Worm (Caenorhabditis elegans) whole organism, L2 larva: ENCODE data around the gene Y75B8A.63.
A peak's percentile ranks its signal among the peaks of the same experiment; 100 is the strongest.

Experiments
- C34F6.9 ChIP-seq: fragments of 150-350 bp; optimal IDR thresholded peaks from 2 replicates; lab custom pipeline; 2014; ENCODE audit warnings: missing biosample characterization, missing genetic modification characterization
- F13H6.1 ChIP-seq: sonication (generic microtip); optimal IDR thresholded peaks from 2 replicates; lab custom pipeline; 2016; ENCODE audit warnings: missing genetic modification characterization, missing compliant biosample characterization
- R02D3.7 ChIP-seq: fragments of 150-350 bp; optimal IDR thresholded peaks from 2 replicates; lab custom pipeline; 2014; ENCODE audit warnings: missing biosample characterization, missing genetic modification characterization
- Y55F3AM.14 ChIP-seq: fragments of 200-800 bp; sonication (Bioruptor generic); optimal IDR thresholded peaks from 2 replicates; lab custom pipeline; 2018; ENCODE audit warnings: mild to moderate bottlenecking, missing genetic modification characterization, missing compliant biosample characterization
- ZK546.5 ChIP-seq: sonication (generic microtip); optimal IDR thresholded peaks from 2 replicates; lab custom pipeline; 2017; ENCODE audit warnings: missing biosample characterization, missing genetic modification characterization
- alr-1 ChIP-seq: fragments of 150-350 bp; optimal IDR thresholded peaks from 2 replicates; lab custom pipeline; 2014; ENCODE audit warnings: missing biosample characterization, missing genetic modification characterization
- aly-2 ChIP-seq: fragments of 150-350 bp; optimal IDR thresholded peaks from 2 replicates; lab custom pipeline; 2014; ENCODE audit warnings: missing biosample characterization, missing genetic modification characterization
- ama-1 ChIP-seq: fragments of 150-350 bp; optimal IDR thresholded peaks from 2 replicates; lab custom pipeline; 2018; ENCODE audit warnings: inconsistent platforms
- blmp-1 ChIP-seq: sonication (generic microtip); optimal IDR thresholded peaks from 2 replicates; lab custom pipeline; 2017; ENCODE audit warnings: missing genetic modification characterization, mild to moderate bottlenecking, missing compliant biosample characterization, antibody characterized with exemption, moderate library complexity; ENCODE audit not compliant: insufficient read depth
- ceh-16 ChIP-seq: fragments of 150-350 bp; optimal IDR thresholded peaks from 2 replicates; lab custom pipeline; 2014; ENCODE audit warnings: missing biosample characterization, missing genetic modification characterization
- crh-2 ChIP-seq: sonication (generic microtip); optimal IDR thresholded peaks from 2 replicates; lab custom pipeline; 2017; ENCODE audit warnings: missing biosample characterization, missing genetic modification characterization
- dmd-4 ChIP-seq: sonication (generic microtip); optimal IDR thresholded peaks from 2 replicates; lab custom pipeline; 2017; ENCODE audit warnings: missing biosample characterization, missing genetic modification characterization
- egl-27 ChIP-seq: sonication (generic microtip); optimal IDR thresholded peaks from 3 replicates; lab custom pipeline; 2017; ENCODE audit warnings: missing biosample characterization, missing genetic modification reagents, missing genetic modification characterization
- elt-3 ChIP-seq: sonication (generic microtip); optimal IDR thresholded peaks from 2 replicates; lab custom pipeline; 2017; ENCODE audit warnings: missing biosample characterization, missing genetic modification characterization
- fos-1 ChIP-seq: fragments of 150-350 bp; optimal IDR thresholded peaks from 2 replicates; lab custom pipeline; 2014; ENCODE audit warnings: missing biosample characterization, missing genetic modification characterization
- gmeb-1 ChIP-seq: fragments of 150-350 bp; optimal IDR thresholded peaks from 2 replicates; lab custom pipeline; 2014; ENCODE audit warnings: missing biosample characterization, missing genetic modification characterization
- lin-11 ChIP-seq: fragments of 150-350 bp; sonication (generic microtip); optimal IDR thresholded peaks from 2 replicates; lab custom pipeline; 2014; ENCODE audit warnings: missing biosample characterization, missing genetic modification characterization, inconsistent platforms, mixed read lengths
- lin-39 ChIP-seq: fragments of 150-350 bp; optimal IDR thresholded peaks from 2 replicates; lab custom pipeline; 2014; ENCODE audit warnings: missing biosample characterization, missing genetic modification reagents, missing genetic modification characterization
- lsy-2 ChIP-seq, 2 experiments: fragments of 150-350 bp in 1 of 2; sonication (generic microtip) in 1 of 2; optimal IDR thresholded peaks; 2 replicates each; lab custom pipeline; 2014 to 2017; ENCODE audit warnings: missing biosample characterization in 2 of 2, missing genetic modification characterization in 2 of 2
- mab-5 ChIP-seq: fragments of 150-350 bp; optimal IDR thresholded peaks from 2 replicates; lab custom pipeline; 2014; ENCODE audit warnings: missing biosample characterization, missing genetic modification characterization
- mbf-1 ChIP-seq: sonication (generic microtip); optimal IDR thresholded peaks from 2 replicates; lab custom pipeline; 2017; ENCODE audit warnings: missing biosample characterization, missing genetic modification characterization
- mdl-1 ChIP-seq, 2 experiments: fragments of 150-350 bp in 1 of 2; sonication (generic microtip) in 1 of 2; optimal IDR thresholded peaks; 2 replicates each; lab custom pipeline; 2017; ENCODE audit warnings: missing biosample characterization in 2 of 2, missing genetic modification characterization in 2 of 2
- nhr-10 ChIP-seq: sonication (generic microtip); optimal IDR thresholded peaks from 2 replicates; lab custom pipeline; 2017; ENCODE audit warnings: missing biosample characterization, missing genetic modification characterization
- nhr-11 ChIP-seq: fragments of 150-350 bp; optimal IDR thresholded peaks from 2 replicates; lab custom pipeline; 2014; ENCODE audit warnings: missing biosample characterization, missing genetic modification characterization
- nhr-12 ChIP-seq: fragments of 150-350 bp; optimal IDR thresholded peaks from 2 replicates; lab custom pipeline; 2014; ENCODE audit warnings: missing biosample characterization, missing genetic modification characterization
- nhr-129 ChIP-seq: fragments of 150-350 bp; optimal IDR thresholded peaks from 2 replicates; lab custom pipeline; 2014; ENCODE audit warnings: missing biosample characterization, missing genetic modification characterization
- nhr-23 ChIP-seq: fragments of 150-350 bp; optimal IDR thresholded peaks from 2 replicates; lab custom pipeline; 2014; ENCODE audit warnings: missing biosample characterization, missing genetic modification reagents, missing genetic modification characterization
- nhr-237 ChIP-seq: fragments of 150-350 bp; optimal IDR thresholded peaks from 2 replicates; lab custom pipeline; 2014; ENCODE audit warnings: missing biosample characterization, missing genetic modification characterization
- nhr-25 ChIP-seq: fragments of 150-350 bp; sonication (generic microtip); optimal IDR thresholded peaks from 3 replicates; lab custom pipeline; 2014; ENCODE audit warnings: missing biosample characterization, missing genetic modification characterization
- nhr-77 ChIP-seq: fragments of 150-350 bp; optimal IDR thresholded peaks from 2 replicates; lab custom pipeline; 2014; ENCODE audit warnings: missing biosample characterization, missing genetic modification characterization
- peb-1 ChIP-seq: fragments of 150-350 bp; optimal IDR thresholded peaks from 2 replicates; lab custom pipeline; 2014; ENCODE audit warnings: missing biosample characterization, missing genetic modification characterization
- sem-4 ChIP-seq: fragments of 150-350 bp; optimal IDR thresholded peaks from 2 replicates; lab custom pipeline; 2014; ENCODE audit warnings: missing biosample characterization, missing genetic modification reagents, missing genetic modification characterization
- skn-1 ChIP-seq: sonication (generic microtip); optimal IDR thresholded peaks from 2 replicates; lab custom pipeline; 2017; ENCODE audit warnings: missing biosample characterization, missing genetic modification characterization
- sma-3 ChIP-seq: sonication (generic microtip); optimal IDR thresholded peaks from 2 replicates; lab custom pipeline; 2016; ENCODE audit warnings: missing genetic modification reagents, missing genetic modification characterization, missing compliant biosample characterization
- sma-9 ChIP-seq, 2 experiments: fragments of 150-350 bp in 1 of 2; sonication (generic microtip) in 1 of 2; optimal IDR thresholded peaks; 2 replicates each; lab custom pipeline; 2014 to 2016; ENCODE audit warnings: missing genetic modification characterization in 2 of 2, mild to moderate bottlenecking in 1 of 2, missing biosample characterization in 1 of 2, missing compliant biosample characterization in 1 of 2, missing genetic modification reagents in 1 of 2, moderate library complexity in 1 of 2
- unc-39 ChIP-seq: fragments of 150-350 bp; optimal IDR thresholded peaks from 2 replicates; lab custom pipeline; 2014; ENCODE audit warnings: missing biosample characterization, missing genetic modification characterization
- unc-62 ChIP-seq: fragments of 150-350 bp; optimal IDR thresholded peaks from 2 replicates; lab custom pipeline; 2014; ENCODE audit warnings: missing biosample characterization, missing genetic modification reagents, missing genetic modification characterization
- ztf-1 ChIP-seq: fragments of 200-800 bp; sonication (Bioruptor generic); conservative IDR thresholded peaks from 2 replicates; pipeline ENCODE4 v1.3.6; 2022; ENCODE audit warnings: missing genetic modification characterization, missing compliant biosample characterization
- ztf-11 ChIP-seq: sonication (generic microtip); optimal IDR thresholded peaks from 2 replicates; lab custom pipeline; 2017; ENCODE audit warnings: missing biosample characterization, missing genetic modification characterization

Gene Y75B8A.63

ce11 chrIII:12307475-12307874 lies 20.3 kb upstream of the Y75B8A.63 start, which contains the start of gene pqn-92:
Gene pqn-92 (plus strand): TSS chrIII:12307781.
- TF ChIP-seq nhr-11 (tag; lab: Kevin White, UChicago): no peak
- peak; percentile 95 for TF ChIP-seq fos-1 (tag; lab: Kevin White, UChicago)
- TF ChIP-seq egl-27: no peak

- TF ChIP-seq Y55F3AM.14 (GFP tag; lab: Kevin White, UChicago): no peak
- TF ChIP-seq ztf-1: no peak
- TF ChIP-seq ztf-11: no peak
- no peak for TF ChIP-seq F13H6.1 (tag; lab: Kevin White, UChicago)
- TF ChIP-seq fos-1 (tag; lab: Kevin White, UChicago): no peak
- TF ChIP-seq nhr-25: no peak
- no peak for TF ChIP-seq mdl-1 (tag; optimal IDR thresholded peaks at IDR 0.05; lab: Kevin White, UChicago)
- no peak for TF ChIP-seq nhr-12 (tag; lab: Kevin White, UChicago)
- TF ChIP-seq mbf-1 (tag; lab: Kevin White, UChicago): no peak
These were observed 14.9 kb upstream of the Y75B8A.63 start, which contains the start of gene Y75B8A.39 for ce11 chrIII:12312886-12313285. Gene Y75B8A.39 (plus strand): TSS chrIII:12313186.

DNA sequence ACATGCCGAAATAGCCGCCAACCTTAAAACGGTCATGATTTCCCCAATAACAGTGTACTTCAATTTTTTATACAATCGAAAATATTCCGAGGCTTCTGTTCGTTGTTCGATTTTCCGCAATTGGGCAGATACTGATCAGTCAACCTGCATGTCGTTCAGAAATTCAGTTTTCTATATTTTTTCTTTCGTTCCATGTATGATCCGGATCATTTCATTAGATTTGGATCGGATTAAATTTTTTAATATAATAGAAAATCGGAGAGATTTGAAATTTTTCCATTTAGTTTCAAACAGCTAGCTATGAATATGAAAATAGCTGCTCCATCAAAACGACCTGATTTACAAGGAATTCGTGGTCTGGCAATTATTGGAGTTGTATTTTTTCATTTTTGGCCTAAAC lies 12.6 kb upstream of the Y75B8A.63 start, which contains the start of gene Y75B8A.37:
TSS of gene Y75B8A.37 (plus strand) at position 301 of the 400 bp plus-strand sequence.
- no peak for TF ChIP-seq nhr-237 (tag; lab: Kevin White, UChicago)
- TF ChIP-seq nhr-23 (tag; lab: Kevin White, UChicago): no peak
- no peak for TF ChIP-seq ama-1 (lab: Kevin White, UChicago)
- TF ChIP-seq elt-3 (tag; lab: Kevin White, UChicago): no peak
- no peak for TF ChIP-seq ZK546.5
- no peak for TF ChIP-seq R02D3.7
- TF ChIP-seq nhr-77: no peak
- TF ChIP-seq alr-1 (tag; lab: Kevin White, UChicago): no peak
- no peak for TF ChIP-seq sem-4
- TF ChIP-seq skn-1 (tag; lab: Kevin White, UChicago): no peak
- no peak for TF ChIP-seq C34F6.9 (tag; lab: Kevin White, UChicago)
- no peak for TF ChIP-seq sma-3 (GFP tag; lab: Kevin White, UChicago)
- TF ChIP-seq ceh-16: no peak
- TF ChIP-seq peb-1 (tag; lab: Kevin White, UChicago): no peak
- no peak for TF ChIP-seq lin-11 (tag; lab: Kevin White, UChicago)
- TF ChIP-seq unc-62 (GFP tag; lab: Kevin White, UChicago): no peak

DNA sequence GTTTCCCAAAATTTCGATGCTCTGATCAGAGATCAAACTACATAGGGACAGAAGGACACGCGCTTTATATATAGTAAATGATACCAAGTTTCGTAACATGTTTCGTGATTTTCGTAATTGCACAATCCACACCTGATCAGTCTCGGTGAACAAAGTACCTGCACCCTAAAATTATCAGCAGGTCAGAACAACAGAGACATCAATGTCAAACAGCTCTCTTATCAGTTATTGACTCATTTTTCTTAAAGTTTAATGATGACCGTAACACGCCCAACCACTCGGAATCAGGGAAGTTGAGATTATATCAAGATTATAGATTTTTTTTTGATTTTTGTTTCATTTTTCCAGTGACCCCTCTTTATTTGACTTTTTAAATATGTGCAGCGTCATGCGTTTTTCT lies 10.3 kb upstream of the Y75B8A.63 start:
- peak; percentile 99 for TF ChIP-seq fos-1 (tag; lab: Kevin White, UChicago)
- TF ChIP-seq skn-1 (tag; lab: Kevin White, UChicago): peak; percentile 26
- TF ChIP-seq lin-39: no peak
- no peak for TF ChIP-seq nhr-12 (tag; lab: Kevin White, UChicago)
- TF ChIP-seq peb-1 (tag; lab: Kevin White, UChicago): no peak
- no peak for TF ChIP-seq sma-3 (GFP tag; lab: Kevin White, UChicago)
- no peak for TF ChIP-seq unc-62 (GFP tag; lab: Kevin White, UChicago)
- TF ChIP-seq aly-2: no peak
- TF ChIP-seq sma-9 (GFP tag; optimal IDR thresholded peaks at IDR 0.05; lab: Kevin White, UChicago): peak; percentile 59
- TF ChIP-seq sma-9 (tag; optimal IDR thresholded peaks at IDR 0.05; lab: Kevin White, UChicago): no peak
- no peak for TF ChIP-seq nhr-23 (tag; lab: Kevin White, UChicago)
- no peak for TF ChIP-seq unc-39
- TF ChIP-seq, all 48 proteins: peak for 3

ce11 chrIII:12318794-12319193 lies 9.0 kb upstream of the Y75B8A.63 start, which contains the start of gene Y75B8A.28:
Gene Y75B8A.28 (plus strand): TSS chrIII:12319089.
- TF ChIP-seq unc-39: no peak
- TF ChIP-seq crh-2 (tag; lab: Kevin White, UChicago): peak; percentile 26
- peak; percentile 20 for TF ChIP-seq skn-1 (tag; lab: Kevin White, UChicago)
- peak; percentile 100 for TF ChIP-seq fos-1 (tag; lab: Kevin White, UChicago)
- TF ChIP-seq sma-9 (GFP tag; optimal IDR thresholded peaks at IDR 0.05; lab: Kevin White, UChicago): peak; percentile 56
- no peak for TF ChIP-seq sma-9 (tag; optimal IDR thresholded peaks at IDR 0.05; lab: Kevin White, UChicago)
- peak; percentile 6 for TF ChIP-seq F13H6.1 (tag; lab: Kevin White, UChicago)
- TF ChIP-seq Y55F3AM.14 (GFP tag; lab: Kevin White, UChicago): no peak

- TF ChIP-seq lsy-2 (tag; optimal IDR thresholded peaks at IDR 0.05; lab: Kevin White, UChicago) (no peak), sem-4 (no peak), nhr-129 (tag; lab: Kevin White, UChicago) (peak; percentile 20), nhr-10 (tag; lab: Kevin White, UChicago) (no peak), mab-5 (tag; lab: Kevin White, UChicago) (no peak), gmeb-1 (tag; lab: Kevin White, UChicago) (peak; percentile 49), fos-1 (tag; lab: Kevin White, UChicago) (peak; percentile 90), ztf-11 (no peak), dmd-4 (no peak), sma-3 (GFP tag; lab: Kevin White, UChicago) (peak; percentile 0), unc-39 (no peak), blmp-1 (tag; lab: Kevin White, UChicago) (no peak), crh-2 (tag; lab: Kevin White, UChicago) (peak; percentile 95), F13H6.1 (tag; lab: Kevin White, UChicago) (peak; percentile 25), sma-9 (GFP tag; optimal IDR thresholded peaks at IDR 0.05; lab: Kevin White, UChicago) (peak; percentile 35), sma-9 (tag; optimal IDR thresholded peaks at IDR 0.05; lab: Kevin White, UChicago) (no peak)
These were observed 2.5 kb upstream of the Y75B8A.63 start for ce11 chrIII:12325284-12325683.
